Fruit fly (Drosophila melanogaster) whole organism, adult: Measurements from ENCODE around the gene CG8051.

Source experiments
- CG11617 ChIP-seq: fragments of 200-800 bp; sonication (Bioruptor generic); optimal IDR thresholded peaks from 2 replicates; lab custom pipeline; 2017; ENCODE audit warnings: mild to moderate bottlenecking, missing biosample characterization, missing genetic modification reagents, missing genetic modification characterization
- CG12768 ChIP-seq: fragments of 200-800 bp; sonication (Bioruptor generic); optimal IDR thresholded peaks from 2 replicates; lab custom pipeline; 2017; ENCODE audit warnings: missing biosample characterization, missing genetic modification characterization, mild to moderate bottlenecking, moderate library complexity, missing genetic modification reagents
- CG14711 ChIP-seq: fragments of 200-800 bp; sonication (Bioruptor generic); optimal IDR thresholded peaks from 2 replicates; lab custom pipeline; 2018; ENCODE audit warnings: missing biosample characterization, mild to moderate bottlenecking, missing genetic modification characterization, moderate library complexity
- CG1620 ChIP-seq: fragments of 200-800 bp; sonication (Bioruptor generic); optimal IDR thresholded peaks from 2 replicates; lab custom pipeline; 2016; ENCODE audit warnings: missing biosample characterization, missing genetic modification characterization
- CG33017 ChIP-seq: fragments of 200-800 bp; sonication (Bioruptor generic); optimal IDR thresholded peaks from 2 replicates; lab custom pipeline; 2018; ENCODE audit warnings: missing biosample characterization, mild to moderate bottlenecking, missing genetic modification characterization, moderate library complexity
- CG5204 ChIP-seq: fragments of 200-800 bp; sonication (Bioruptor generic); optimal IDR thresholded peaks from 2 replicates; lab custom pipeline; 2016; ENCODE audit warnings: missing biosample characterization, missing genetic modification characterization
- CG7045 ChIP-seq: fragments of 200-800 bp; sonication (Bioruptor generic); optimal IDR thresholded peaks from 2 replicates; lab custom pipeline; 2017; ENCODE audit warnings: missing biosample characterization, mild to moderate bottlenecking, missing genetic modification characterization
- CG7101 ChIP-seq: fragments of 200-800 bp; sonication (Bioruptor generic); optimal IDR thresholded peaks from 2 replicates; lab custom pipeline; 2018; ENCODE audit warnings: missing biosample characterization, mild to moderate bottlenecking, missing genetic modification characterization, moderate library complexity
- Clk ChIP-seq: fragments of 200-800 bp; sonication (Bioruptor generic); optimal IDR thresholded peaks from 2 replicates; lab custom pipeline; 2017; ENCODE audit warnings: missing biosample characterization, missing genetic modification characterization
- Crg-1 ChIP-seq: fragments of 200-800 bp; sonication (Bioruptor generic); optimal IDR thresholded peaks from 2 replicates; lab custom pipeline; 2016; ENCODE audit warnings: missing biosample characterization, missing genetic modification characterization
- Hr96 ChIP-seq: fragments of 200-800 bp; sonication (Bioruptor generic); optimal IDR thresholded peaks from 2 replicates; lab custom pipeline; 2016; ENCODE audit warnings: missing biosample characterization, missing genetic modification characterization
- Mnt ChIP-seq: fragments of 200-800 bp; sonication (Bioruptor generic); optimal IDR thresholded peaks from 2 replicates; lab custom pipeline; 2016; ENCODE audit warnings: missing biosample characterization, mild to moderate bottlenecking, missing genetic modification characterization
- bab1 ChIP-seq: fragments of 200-800 bp; sonication (Bioruptor generic); optimal IDR thresholded peaks from 3 replicates; lab custom pipeline; 2019; ENCODE audit warnings: missing biosample characterization, mild to moderate bottlenecking, missing genetic modification characterization, moderate library complexity
- cic ChIP-seq: fragments of 200-800 bp; sonication (Bioruptor generic); optimal IDR thresholded peaks from 2 replicates; lab custom pipeline; 2017; ENCODE audit warnings: missing biosample characterization, mild to moderate bottlenecking, missing genetic modification characterization, moderate library complexity
- cnc ChIP-seq, 2 experiments: fragments of >200 bp; optimal IDR thresholded peaks; 2 replicates each; lab custom pipeline; 2017
- kay ChIP-seq: fragments of 200-800 bp; sonication (Bioruptor generic); peaks from one replicate; lab custom pipeline; 2016; ENCODE audit warnings: missing biosample characterization, missing genetic modification characterization, borderline replicate concordance
- ovo ChIP-seq: fragments of 200-800 bp; sonication (Bioruptor generic); optimal IDR thresholded peaks from 2 replicates; lab custom pipeline; 2016; ENCODE audit warnings: missing biosample characterization, missing genetic modification characterization
- pad ChIP-seq: fragments of 200-800 bp; sonication (Bioruptor generic); optimal IDR thresholded peaks from 3 replicates; lab custom pipeline; 2017; ENCODE audit warnings: missing biosample characterization, missing genetic modification characterization, mild to moderate bottlenecking, moderate library complexity, missing genetic modification reagents
- tj ChIP-seq: fragments of 200-800 bp; sonication (Bioruptor generic); optimal IDR thresholded peaks from 3 replicates; lab custom pipeline; 2017; ENCODE audit warnings: missing biosample characterization, mild to moderate bottlenecking, missing genetic modification characterization, moderate library complexity
- toe ChIP-seq: fragments of 200-800 bp; sonication (Bioruptor generic); optimal IDR thresholded peaks from 2 replicates; lab custom pipeline; 2016; ENCODE audit warnings: missing biosample characterization, missing genetic modification characterization

Gene CG8051

dm6 chrX:19294953-19295352 is 12.8 kb downstream of the CG8051 start:
- TF ChIP-seq toe (no peak), CG7045 (GFP tag; lab: Kevin White, UChicago) (no peak), CG12768 (GFP tag; lab: Kevin White, UChicago) (no peak), Hr96 (GFP tag; lab: Kevin White, UChicago) (no peak), kay (GFP tag; lab: Kevin White, UChicago) (no peak), CG5204 (GFP tag; lab: Kevin White, UChicago) (no peak)

DNA sequence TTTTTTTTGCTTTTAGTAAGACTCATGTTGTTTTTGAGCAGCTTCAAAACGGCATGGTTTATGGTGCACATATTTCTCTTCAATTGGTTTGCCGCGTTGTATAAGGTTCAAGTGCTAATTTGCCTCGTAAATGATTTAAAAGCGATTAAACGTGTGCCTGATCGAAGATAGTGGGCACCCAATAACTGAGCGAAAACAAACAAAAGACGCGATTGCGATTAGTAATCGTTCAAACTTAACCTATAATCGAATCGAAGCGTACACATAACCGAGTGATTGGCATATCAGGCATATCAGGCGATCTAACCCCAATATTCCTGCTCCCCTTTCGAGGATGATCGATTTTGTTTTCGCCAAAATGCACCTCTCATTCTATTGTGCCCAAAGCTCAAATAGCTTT is 13.7 kb downstream of the CG8051 start:
- TF ChIP-seq pad (GFP tag; lab: Kevin White, UChicago) = no peak
- peak; percentile 26 for TF ChIP-seq Mnt (GFP tag; lab: Kevin White, UChicago)

DNA sequence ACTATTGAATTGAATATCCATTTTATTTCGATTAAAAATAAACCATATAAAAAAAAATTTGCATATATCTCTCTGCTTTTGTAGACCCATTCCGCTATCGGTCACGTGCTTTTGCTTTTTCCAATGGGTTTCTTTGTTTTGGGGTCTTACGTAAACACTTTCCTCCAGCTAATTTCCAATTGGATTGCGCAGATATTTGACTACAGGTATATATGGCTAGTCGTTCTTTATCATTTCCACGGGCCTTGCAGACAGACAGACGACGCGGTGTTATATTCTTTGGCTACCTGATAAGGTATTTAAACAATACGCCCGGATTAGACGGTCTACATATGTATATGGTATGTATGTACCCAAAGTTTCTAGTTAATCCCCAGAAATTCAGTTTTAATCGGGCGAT is 14.4 kb downstream of the CG8051 start:
- TF ChIP-seq Clk (GFP tag; lab: Kevin White, UChicago) = no peak

- TF ChIP-seq CG11617 (GFP tag; lab: Kevin White, UChicago) (peak; percentile 2), CG14711 (tag; lab: Kevin White, UChicago) (peak; percentile 39), CG33017 (tag; lab: Kevin White, UChicago) (no peak), tj (GFP tag; lab: Kevin White, UChicago) (peak; percentile 24)
Measured at dm6 chrX:19291780-19292605, 15.7 kb downstream of the CG8051 start.

- TF ChIP-seq CG1620 (GFP tag; lab: Kevin White, UChicago) (peak; percentile 69), Clk (GFP tag; lab: Kevin White, UChicago) (peak; percentile 9), Hr96 (GFP tag; lab: Kevin White, UChicago) (peak; percentile 66), CG7045 (GFP tag; lab: Kevin White, UChicago) (peak; percentile 60), toe (peak; percentile 22), kay (GFP tag; lab: Kevin White, UChicago) (peak; percentile 64), bab1 (peak; percentile 92), cnc (optimal IDR thresholded peaks at IDR 0.05; lab: Kevin White, UChicago) (no peak), Crg-1 (peak; percentile 32), cic (no peak), pad (GFP tag; lab: Kevin White, UChicago) (peak; percentile 60), CG7101 (tag; lab: Kevin White, UChicago) (peak; percentile 73), CG11617 (GFP tag; lab: Kevin White, UChicago) (peak; percentile 54), CG14711 (tag; lab: Kevin White, UChicago) (peak; percentile 69), tj (GFP tag; lab: Kevin White, UChicago) (peak; percentile 50), CG33017 (tag; lab: Kevin White, UChicago) (peak; percentile 44), CG12768 (GFP tag; lab: Kevin White, UChicago) (peak; percentile 47), Mnt (GFP tag; lab: Kevin White, UChicago) (peak; percentile 39), CG5204 (GFP tag; lab: Kevin White, UChicago) (peak; percentile 58), ovo (GFP tag; lab: Kevin White, UChicago) (no peak)
Measured at dm6 chrX:19289318-19289970, 18.3 kb downstream of the CG8051 start.

DNA sequence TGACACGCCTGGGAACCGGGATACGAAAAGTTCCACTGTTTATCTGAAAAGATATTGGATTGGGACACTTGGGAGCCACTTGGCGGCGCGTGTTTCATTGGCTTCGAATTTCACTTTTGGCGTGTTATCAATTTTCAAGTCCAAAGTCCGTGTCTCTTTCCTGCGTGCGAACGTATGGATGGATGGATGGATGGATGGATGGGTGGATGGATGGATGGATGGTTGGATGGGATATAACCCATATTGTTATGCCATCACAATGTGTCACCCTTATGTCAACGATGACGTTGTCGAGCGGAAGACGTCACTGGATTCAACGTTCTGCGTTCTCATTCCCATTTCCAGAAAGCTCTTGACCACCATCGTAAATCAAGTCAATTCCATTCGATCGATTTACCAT is 19.9 kb downstream of the CG8051 start:
- no peak for TF ChIP-seq pad (GFP tag; lab: Kevin White, UChicago)
- TF ChIP-seq CG5204 (GFP tag; lab: Kevin White, UChicago) = no peak
- no peak for TF ChIP-seq Crg-1
- no peak for TF ChIP-seq CG11617 (GFP tag; lab: Kevin White, UChicago)
- no peak for TF ChIP-seq tj (GFP tag; lab: Kevin White, UChicago)
- no peak for TF ChIP-seq bab1
- TF ChIP-seq cnc (optimal IDR thresholded peaks at IDR 0.05; lab: Kevin White, UChicago) = no peak

DNA sequence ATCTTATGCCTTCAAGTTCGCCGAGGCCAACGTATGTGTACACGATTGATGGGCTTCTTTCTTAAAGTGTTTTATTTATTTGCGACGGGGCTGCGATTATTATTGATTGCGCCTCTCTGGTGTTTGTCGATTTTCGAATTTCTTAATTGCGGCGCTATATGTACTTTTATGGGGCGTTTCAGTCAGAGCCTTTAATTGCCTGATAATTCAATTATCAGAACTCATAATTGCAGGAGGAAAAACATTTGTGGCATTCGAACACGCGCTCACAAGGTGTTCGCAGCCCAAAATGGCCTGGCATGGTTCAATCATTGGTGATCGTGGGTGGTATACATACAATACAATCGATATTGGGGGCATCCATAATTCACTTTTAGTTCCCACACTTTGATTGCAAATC is 21.5 kb downstream of the CG8051 start:
- TF ChIP-seq Crg-1 = no peak
- TF ChIP-seq CG7045 (GFP tag; lab: Kevin White, UChicago) = no peak
- TF ChIP-seq pad (GFP tag; lab: Kevin White, UChicago) = no peak
- no peak for TF ChIP-seq CG7101 (tag; lab: Kevin White, UChicago)
- no peak for TF ChIP-seq CG33017 (tag; lab: Kevin White, UChicago)
- no peak for TF ChIP-seq Hr96 (GFP tag; lab: Kevin White, UChicago)
- TF ChIP-seq CG11617 (GFP tag; lab: Kevin White, UChicago) = no peak
- TF ChIP-seq bab1 = no peak
- no peak for TF ChIP-seq toe
- TF ChIP-seq CG1620 (GFP tag; lab: Kevin White, UChicago) = no peak
- TF ChIP-seq cic = no peak
- TF ChIP-seq ovo (GFP tag; lab: Kevin White, UChicago) = no peak
- TF ChIP-seq Clk (GFP tag; lab: Kevin White, UChicago) = no peak
- no peak for TF ChIP-seq kay (GFP tag; lab: Kevin White, UChicago)
- no peak for TF ChIP-seq cnc (optimal IDR thresholded peaks at IDR 0.05; lab: Kevin White, UChicago)
- TF ChIP-seq CG14711 (tag; lab: Kevin White, UChicago) = no peak
- TF ChIP-seq Mnt (GFP tag; lab: Kevin White, UChicago) = no peak
- no peak for TF ChIP-seq CG12768 (GFP tag; lab: Kevin White, UChicago)
